Worm (Caenorhabditis elegans): Measurements from ENCODE around the gene ZK512.10.

Gene ZK512.10

DNA sequence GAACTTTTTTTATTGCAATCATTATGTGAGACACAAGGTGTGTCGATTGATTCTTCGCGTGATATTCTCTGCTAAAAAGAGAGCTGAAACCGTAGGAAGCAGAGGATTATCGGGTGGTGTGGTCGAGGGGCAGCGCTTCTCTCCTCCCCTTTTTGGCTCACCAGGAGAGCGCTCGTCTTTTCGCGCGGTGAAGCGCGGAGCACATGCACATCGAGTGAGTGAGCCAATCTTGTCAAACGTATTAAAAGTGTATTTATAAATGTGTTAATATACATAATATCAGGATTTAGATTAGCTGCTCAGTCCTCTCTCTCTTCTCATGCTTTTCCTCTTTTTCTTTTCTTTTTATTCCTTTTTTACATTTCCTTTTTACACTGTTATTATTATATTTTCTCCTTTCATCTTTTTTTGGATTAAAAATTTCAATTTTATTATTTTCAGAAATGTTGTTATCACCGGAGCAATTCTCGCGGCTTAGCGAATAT is 32.0 kb downstream of the ZK512.10 start, which contains the start of gene dgk-3:
Gene dgk-3 (plus strand): TSS at position 435 of the 485 bp plus-strand sequence.
- TF ChIP-seq unc-62 (GFP tag; optimal IDR thresholded peaks at IDR 0.05), result no peak

DNA sequence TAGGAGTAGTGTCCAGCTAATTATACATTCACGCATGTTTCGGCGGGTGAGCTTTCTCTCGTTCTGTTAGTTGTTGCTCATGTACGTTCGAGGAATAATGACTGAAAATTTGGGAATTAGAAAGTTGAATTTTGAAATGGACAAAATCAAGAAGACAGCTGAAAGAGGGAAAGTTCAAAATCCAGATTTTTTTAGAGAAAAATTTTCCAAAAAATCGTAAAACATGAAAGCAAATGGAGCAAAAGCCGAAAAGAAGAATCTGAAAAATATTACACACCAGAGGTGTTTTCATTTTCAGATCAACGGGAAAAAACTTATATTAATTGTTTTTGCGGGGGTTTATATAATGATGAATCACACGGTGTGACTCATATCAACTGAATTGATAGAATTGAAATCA is 42.0 kb downstream of the ZK512.10 start, which contains the start of gene ina-1:
Gene ina-1 (minus strand): TSS at position 101 of the 400 bp plus-strand sequence.
- no peak for TF ChIP-seq unc-62 (GFP tag; optimal IDR thresholded peaks at IDR 0.05)

DNA sequence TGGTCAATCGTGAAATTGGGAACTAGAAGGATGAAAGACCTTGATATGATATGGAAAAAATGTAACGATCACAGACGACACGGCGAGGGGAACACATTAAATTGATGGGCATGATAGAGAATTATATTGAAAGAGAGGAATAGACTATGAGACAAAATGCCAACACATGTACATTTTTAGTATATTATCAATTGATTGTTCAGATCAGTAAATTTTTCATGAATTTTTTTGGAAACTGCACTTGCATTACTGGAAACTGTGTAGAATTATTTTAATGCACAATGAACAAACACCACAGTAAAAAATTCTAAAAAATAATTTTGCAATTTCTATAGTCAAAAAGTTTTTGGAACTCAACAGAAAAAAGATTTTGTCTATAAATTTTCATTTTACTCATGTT is 42.6 kb downstream of the ZK512.10 start:
- no peak for TF ChIP-seq unc-62 (GFP tag; optimal IDR thresholded peaks at IDR 0.05)

DNA sequence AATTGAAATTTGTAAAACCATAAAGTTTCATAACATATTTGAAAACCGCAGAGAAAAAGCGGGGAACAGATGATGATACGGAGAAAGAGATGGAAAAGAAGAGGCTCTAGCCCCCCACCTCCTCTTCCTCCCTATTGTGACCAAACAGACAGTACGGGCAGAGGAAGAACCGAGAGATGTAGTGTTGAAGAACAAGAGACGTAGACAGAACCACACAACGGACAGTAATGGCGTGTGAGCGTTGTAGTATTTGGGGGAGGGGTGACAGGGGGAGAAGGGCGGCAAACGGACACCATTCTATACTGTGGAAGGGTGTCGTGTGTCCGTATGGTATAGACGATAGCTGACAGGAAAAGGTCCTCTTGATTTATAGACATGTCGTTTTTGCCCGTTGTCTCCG is 45.3 kb downstream of the ZK512.10 start:
- TF ChIP-seq unc-62 (GFP tag; optimal IDR thresholded peaks at IDR 0.05), result no peak

DNA sequence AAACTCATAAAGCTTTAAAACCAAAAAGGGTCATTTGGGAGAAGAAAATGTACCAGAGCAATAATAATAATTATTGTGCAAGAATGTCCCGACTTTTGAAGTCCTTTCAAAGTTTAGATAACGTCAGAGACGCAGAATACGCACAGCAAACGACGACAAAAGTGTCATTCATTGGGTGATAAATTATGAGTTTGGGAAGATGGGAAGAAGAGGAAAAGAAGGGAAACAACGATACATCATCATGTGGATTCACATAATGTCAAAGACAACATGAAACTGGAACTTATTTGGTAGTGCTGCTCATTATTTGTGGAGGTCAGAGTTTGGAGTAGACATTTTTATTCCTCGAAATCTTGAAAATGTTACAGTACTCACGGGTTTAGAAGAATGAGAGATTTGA is 47.2 kb downstream of the ZK512.10 start:
- no peak for TF ChIP-seq unc-62 (GFP tag; optimal IDR thresholded peaks at IDR 0.05)
